Worm (Caenorhabditis elegans): ENCODE data around the gene deg-1.
A peak's percentile ranks its signal among the peaks of the same experiment; 100 is the strongest.

Gene deg-1

DNA sequence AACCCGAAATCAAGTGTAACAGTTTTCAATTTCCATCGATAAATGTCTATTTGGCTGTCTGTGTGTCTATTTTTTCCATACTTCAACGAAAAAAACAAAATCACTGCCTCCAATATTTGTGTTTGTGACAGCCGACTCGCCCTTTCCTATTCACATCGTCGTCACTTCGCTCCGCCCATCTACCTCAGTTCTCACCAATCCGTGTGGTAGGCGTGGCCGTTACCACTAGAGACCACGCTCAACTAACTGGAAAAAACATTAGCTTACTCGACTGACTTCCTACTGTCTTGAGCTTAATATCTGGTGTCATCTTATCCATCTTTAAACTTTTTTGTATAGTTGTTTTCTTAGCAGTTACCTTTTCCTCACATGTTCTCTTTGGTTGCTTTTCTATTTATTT, 7.5 kb upstream of the deg-1 start:
- TF ChIP-seq snpc-1.1 (tag; optimal IDR thresholded peaks at IDR 0.05; ENCODE audit: insufficient read depth) = no peak
- no peak for TF ChIP-seq F37B4.10 (GFP tag; IDR thresholded peaks at IDR 0.05)
- TF ChIP-seq F10E7.11 (tag; optimal IDR thresholded peaks at IDR 0.05) = no peak
- no peak for TF ChIP-seq F55B11.4 (tag; optimal IDR thresholded peaks at IDR 0.05; ENCODE audit: borderline replicate concordance, insufficient read depth)
- TF ChIP-seq Y53F4B.3 (GFP tag; IDR thresholded peaks at IDR 0.05) = no peak
- no peak for TF ChIP-seq nhr-90 (tag; optimal IDR thresholded peaks at IDR 0.05)
- TF ChIP-seq ZK185.1 (tag; optimal IDR thresholded peaks at IDR 0.05; ENCODE audit: poor library complexity, severe bottlenecking) = no peak
- TF ChIP-seq Y53G8AR.9 (GFP tag; conservative IDR thresholded peaks at IDR 0.05) = no peak
- no peak for TF ChIP-seq tbx-9 (tag; optimal IDR thresholded peaks at IDR 0.05; ENCODE audit: borderline replicate concordance)
- TF ChIP-seq F57A8.1 (GFP tag; optimal IDR thresholded peaks at IDR 0.05) = no peak
- TF ChIP-seq attf-6 (GFP tag; IDR thresholded peaks at IDR 0.05) = no peak
- no peak for TF ChIP-seq nhr-27 (tag; optimal IDR thresholded peaks at IDR 0.05)

DNA sequence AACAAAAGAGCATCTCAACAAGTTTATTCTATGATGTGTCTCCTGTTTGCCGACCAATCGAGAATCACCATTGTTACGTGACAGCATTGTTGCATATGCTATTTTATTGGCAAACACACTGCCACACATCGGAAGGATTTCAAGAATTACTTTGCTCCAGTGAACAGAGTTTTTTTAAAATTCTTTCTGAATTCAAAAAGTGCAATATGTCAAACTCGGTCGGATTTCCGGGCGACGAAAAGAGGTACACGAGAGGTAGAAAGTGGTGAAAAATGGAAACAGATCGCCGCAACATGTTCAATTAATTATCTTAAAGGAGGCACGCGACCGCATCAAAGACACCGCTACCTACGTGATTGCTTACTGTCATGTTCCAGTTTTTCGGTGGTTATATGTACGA, 2.8 kb upstream of the deg-1 start:
- TF ChIP-seq aptf-3 (GFP tag; IDR thresholded peaks at IDR 0.05) (no peak), mcd-1 (GFP tag; IDR thresholded peaks at IDR 0.05) (no peak), egl-18 (GFP tag; IDR thresholded peaks at IDR 0.05) (no peak), Y56A3A.18 (GFP tag; IDR thresholded peaks at IDR 0.05) (no peak), sea-2 (GFP tag; IDR thresholded peaks at IDR 0.05) (no peak), B0336.3 (GFP tag; IDR thresholded peaks at IDR 0.05) (no peak), Y95B8A.8 (GFP tag; IDR thresholded peaks at IDR 0.05) (no peak)

DNA sequence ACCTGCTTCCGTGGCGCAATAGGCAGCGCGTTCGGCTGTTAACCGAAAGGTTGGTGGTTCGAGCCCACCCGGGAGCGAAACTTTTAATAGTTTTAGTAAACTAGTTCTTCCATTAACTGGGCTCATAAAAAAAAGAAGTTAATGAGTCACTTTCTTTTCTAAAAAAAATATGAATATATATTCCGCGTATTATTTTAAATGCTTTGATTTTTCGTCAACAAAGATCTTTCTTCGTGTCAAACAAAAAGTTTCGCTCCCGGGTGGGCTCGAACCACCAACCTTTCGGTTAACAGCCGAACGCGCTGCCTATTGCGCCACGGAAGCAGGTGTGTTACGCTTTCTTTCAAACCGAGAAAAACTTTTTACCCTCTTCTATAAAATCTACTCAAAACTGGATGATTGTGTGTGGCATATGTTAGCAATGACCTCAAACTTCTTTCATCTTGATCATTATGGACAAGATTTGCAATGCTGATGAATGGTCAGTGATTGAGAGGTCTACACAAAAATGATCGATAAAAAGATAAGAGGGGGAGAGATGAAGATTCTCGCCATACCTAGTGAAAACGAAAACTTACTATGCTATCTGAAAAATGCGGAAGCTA, 20.9 kb downstream of the deg-1 start:
- no peak for TF ChIP-seq hmg-20 (GFP tag; IDR thresholded peaks at IDR 0.05)
- 0 out of 2 replicates have a peak, but pooled peaks have one; percentile 49 for TF ChIP-seq attf-6 (GFP tag; IDR thresholded peaks at IDR 0.05)
- peak; percentile 12 for TF ChIP-seq snpc-1.3 (tag; optimal IDR thresholded peaks at IDR 0.05; ENCODE audit: insufficient read depth)
- TF ChIP-seq Y67H2A.10 (GFP tag; conservative IDR thresholded peaks at IDR 0.05) = no peak
- TF ChIP-seq die-1 (tag; optimal IDR thresholded peaks at IDR 0.05) = peak; percentile 75
- TF ChIP-seq lsl-1 (GFP tag; optimal IDR thresholded peaks at IDR 0.05) = peak; percentile 4
- TF ChIP-seq dox-1 (GFP tag; IDR thresholded peaks at IDR 0.05) = peak; percentile 73
- TF ChIP-seq ama-1 (optimal IDR thresholded peaks at IDR 0.05) = no peak
- TF ChIP-seq ama-1 (GFP tag; optimal IDR thresholded peaks at IDR 0.05) = peak in 1 of 2 experiments; percentile 50
- no peak for TF ChIP-seq F10E7.11 (tag; optimal IDR thresholded peaks at IDR 0.05)
- TF ChIP-seq lin-40 (tag; optimal IDR thresholded peaks at IDR 0.05) = no peak
- TF ChIP-seq ztf-18 (tag; optimal IDR thresholded peaks at IDR 0.05) = peak; percentile 58
- no peak for TF ChIP-seq F37B4.10 (GFP tag; IDR thresholded peaks at IDR 0.05)
- no peak for TF ChIP-seq nhr-179 (tag; optimal IDR thresholded peaks at IDR 0.05)
- 0 out of 2 replicates have a peak, but pooled peaks have one; percentile 31 for TF ChIP-seq zfh-2 (GFP tag; conservative IDR thresholded peaks at IDR 0.05)
- peak; percentile 50 for TF ChIP-seq T07F8.4 (tag; optimal IDR thresholded peaks at IDR 0.05)
- no peak for TF ChIP-seq dpff-1 (tag; optimal IDR thresholded peaks at IDR 0.05)
- TF ChIP-seq bed-1 (GFP tag; IDR thresholded peaks at IDR 0.05) = no peak
- TF ChIP-seq lag-1 (GFP tag; IDR thresholded peaks at IDR 0.05) = no peak
- TF ChIP-seq snpc-4 (GFP tag; optimal IDR thresholded peaks at IDR 0.05) = peak; percentile 6
- TF ChIP-seq snpc-4 (tag; optimal IDR thresholded peaks at IDR 0.05) = peak in 3 of 4 experiments; percentile 24 to 73 (median 27)
- TF ChIP-seq zim-3 (tag; optimal IDR thresholded peaks at IDR 0.05) = peak; percentile 58
- no peak for TF ChIP-seq tlf-1 (GFP tag; optimal IDR thresholded peaks at IDR 0.05)
- TF ChIP-seq snpc-3.4 (tag; optimal IDR thresholded peaks at IDR 0.05) = peak; percentile 38
- TF ChIP-seq mcd-1 (GFP tag; IDR thresholded peaks at IDR 0.05) = no peak; the same call in 1 of the 2 replicates
- TF ChIP-seq ztf-26 (tag; optimal IDR thresholded peaks at IDR 0.05) = no peak
- no peak for TF ChIP-seq Y95B8A.8 (GFP tag; IDR thresholded peaks at IDR 0.05)
- peak; percentile 18 for TF ChIP-seq madf-10 (tag; optimal IDR thresholded peaks at IDR 0.05)
- no peak for TF ChIP-seq snpc-1.1 (tag; optimal IDR thresholded peaks at IDR 0.05; ENCODE audit: insufficient read depth)
- TF ChIP-seq attf-5 (GFP tag; optimal IDR thresholded peaks at IDR 0.05) = peak; percentile 32
- TF ChIP-seq ztf-25 (GFP tag; IDR thresholded peaks at IDR 0.05) = 0 out of 2 replicates have a peak, but pooled peaks have one; percentile 19
- peak; percentile 50 for TF ChIP-seq chd-7 (tag; optimal IDR thresholded peaks at IDR 0.05)

Measured in whole organism, young adult.